Worm (Caenorhabditis elegans) whole organism, L1 larva: ENCODE results near the gene srg-17.

Experiments
- C16A3.4 ChIP-seq: fragments of 150-350 bp; optimal IDR thresholded peaks from 2 replicates; lab custom pipeline; 2014; ENCODE audit warnings: missing biosample characterization, missing genetic modification characterization
- C34B4.2 ChIP-seq: sonication (generic microtip); optimal IDR thresholded peaks from 2 replicates; lab custom pipeline; 2017; ENCODE audit warnings: mild to moderate bottlenecking, missing genetic modification characterization, missing compliant biosample characterization
- F16B12.6 ChIP-seq: fragments of 150-350 bp; optimal IDR thresholded peaks from 2 replicates; lab custom pipeline; 2014; ENCODE audit warnings: missing biosample characterization, missing genetic modification characterization
- aha-1 ChIP-seq: fragments of 150-350 bp; optimal IDR thresholded peaks from 2 replicates; lab custom pipeline; 2014; ENCODE audit warnings: missing biosample characterization, missing genetic modification characterization
- blmp-1 ChIP-seq: fragments of 150-350 bp; optimal IDR thresholded peaks from 2 replicates; lab custom pipeline; 2014; ENCODE audit warnings: missing biosample characterization, missing genetic modification characterization
- ceh-63 ChIP-seq: fragments of 200-800 bp; sonication (Bioruptor generic); optimal IDR thresholded peaks from 2 replicates; lab custom pipeline; 2018; ENCODE audit warnings: mild to moderate bottlenecking, missing genetic modification characterization, missing compliant biosample characterization
- ceh-88 ChIP-seq: fragments of 200-800 bp; sonication (Bioruptor generic); IDR thresholded peaks from 2 replicates; pipeline ENCODE4 v1.3.6; 2022; ENCODE audit warnings: missing genetic modification characterization, missing compliant biosample characterization
- ces-1 ChIP-seq: fragments of 150-350 bp; optimal IDR thresholded peaks from 2 replicates; lab custom pipeline; 2014; ENCODE audit warnings: missing biosample characterization, missing genetic modification reagents, missing genetic modification characterization
- efl-1 ChIP-seq, 4 experiments: fragments of 150-350 bp; optimal IDR thresholded peaks in 3 of 4; peaks in 1 of 4; 1 replicate in 1 of 4; 2 replicates in 3 of 4; lab custom pipeline; 2014; ENCODE audit warnings: missing biosample characterization in 2 of 4, missing genetic modification characterization in 2 of 4, missing genetic modification reagents in 2 of 4
- egl-13 ChIP-seq: sonication (generic microtip); optimal IDR thresholded peaks from 2 replicates; lab custom pipeline; 2016; ENCODE audit warnings: missing genotype, missing genetic modification reagents, missing genetic modification characterization, missing compliant biosample characterization
- egl-27 ChIP-seq, 2 experiments: fragments of 150-350 bp in 1 of 2; sonication (generic microtip); optimal IDR thresholded peaks; 3 replicates each; lab custom pipeline; 2017 to 2018; ENCODE audit warnings: missing biosample characterization in 2 of 2, missing genetic modification characterization in 2 of 2, missing genetic modification reagents in 2 of 2
- elt-3 ChIP-seq, 6 experiments: fragments of 150-350 bp in 1 of 6; sonication (generic microtip); optimal IDR thresholded peaks; 2 replicates each; lab custom pipeline; 2017 to 2018; ENCODE audit warnings: missing biosample characterization in 6 of 6, missing genetic modification characterization in 6 of 6, inconsistent platforms in 1 of 6
- ets-5 ChIP-seq: fragments of 200-800 bp; sonication (Bioruptor generic); IDR thresholded peaks from 2 replicates; pipeline ENCODE4 v1.3.6; 2022; ENCODE audit warnings: missing genetic modification characterization, missing compliant biosample characterization
- fkh-10 ChIP-seq: sonication (generic microtip); optimal IDR thresholded peaks from 2 replicates; lab custom pipeline; 2017; ENCODE audit warnings: missing biosample characterization, missing genetic modification reagents, missing genetic modification characterization
- fkh-4 ChIP-seq: sonication (generic microtip); optimal IDR thresholded peaks from 2 replicates; lab custom pipeline; 2016; ENCODE audit warnings: missing compliant biosample characterization, missing genetic modification characterization, borderline replicate concordance
- fkh-8 ChIP-seq: sonication (generic microtip); optimal IDR thresholded peaks from 2 replicates; lab custom pipeline; 2016; ENCODE audit warnings: mild to moderate bottlenecking, missing genetic modification characterization, missing compliant biosample characterization
- fos-1 ChIP-seq: fragments of 150-350 bp; optimal IDR thresholded peaks from 2 replicates; lab custom pipeline; 2014; ENCODE audit warnings: missing biosample characterization, missing genetic modification characterization
- hpl-2 ChIP-seq: fragments of 150-350 bp; optimal IDR thresholded peaks from 2 replicates; lab custom pipeline; 2014; ENCODE audit warnings: missing biosample characterization, missing genetic modification reagents, missing genetic modification characterization
- irx-1 ChIP-seq: sonication (generic microtip); optimal IDR thresholded peaks from 2 replicates; lab custom pipeline; 2016; ENCODE audit warnings: missing genetic modification characterization, missing compliant biosample characterization
- lin-35 ChIP-seq, 2 experiments: fragments of 150-350 bp; optimal IDR thresholded peaks; 2 replicates each; lab custom pipeline; 2014; ENCODE audit warnings: missing biosample characterization in 2 of 2, missing genetic modification characterization in 2 of 2, missing genetic modification reagents in 2 of 2
- lin-39 ChIP-seq: fragments of 150-350 bp; optimal IDR thresholded peaks from 2 replicates; lab custom pipeline; 2014; ENCODE audit warnings: missing biosample characterization, missing genetic modification reagents, missing genetic modification characterization
- mab-9 ChIP-seq: fragments of 200-800 bp; sonication (Bioruptor generic); IDR thresholded peaks from 2 replicates; pipeline ENCODE4 v1.3.6; 2022; ENCODE audit warnings: missing genetic modification reagents, missing genetic modification characterization, missing compliant biosample characterization
- nhr-237 ChIP-seq: fragments of 150-350 bp; optimal IDR thresholded peaks from 2 replicates; lab custom pipeline; 2014; ENCODE audit warnings: missing biosample characterization, missing genetic modification characterization
- nhr-28 ChIP-seq: fragments of 150-350 bp; optimal IDR thresholded peaks from 2 replicates; lab custom pipeline; 2014; ENCODE audit warnings: missing biosample characterization, missing genetic modification characterization
- nhr-47 ChIP-seq: sonication (generic microtip); optimal IDR thresholded peaks from 2 replicates; lab custom pipeline; 2016; ENCODE audit warnings: mild to moderate bottlenecking, missing genetic modification characterization, moderate library complexity, missing compliant biosample characterization
- nhr-76 ChIP-seq: sonication (generic microtip); optimal IDR thresholded peaks from 2 replicates; lab custom pipeline; 2017; ENCODE audit warnings: missing biosample characterization, missing genetic modification characterization
- nhr-85 ChIP-seq: sonication (generic microtip); peaks from one replicate; lab custom pipeline; 2016; ENCODE audit warnings: missing genetic modification characterization, inconsistent platforms, missing compliant biosample characterization
- nhr-90 ChIP-seq: sonication (generic microtip); optimal IDR thresholded peaks from 2 replicates; lab custom pipeline; 2016; ENCODE audit warnings: mild to moderate bottlenecking, missing genetic modification characterization, missing compliant biosample characterization; ENCODE audit not compliant: poor library complexity
- pag-3 ChIP-seq: sonication (generic microtip); optimal IDR thresholded peaks from 2 replicates; lab custom pipeline; 2017; ENCODE audit warnings: missing genetic modification characterization, mild to moderate bottlenecking, missing compliant biosample characterization, antibody characterized with exemption, borderline replicate concordance; ENCODE audit not compliant: insufficient read depth
- pqm-1 ChIP-seq: sonication (generic microtip); optimal IDR thresholded peaks from 3 replicates; lab custom pipeline; 2017; ENCODE audit warnings: missing biosample characterization, missing genetic modification characterization
- rnt-1 ChIP-seq: sonication (generic microtip); optimal IDR thresholded peaks from 2 replicates; lab custom pipeline; 2016; ENCODE audit warnings: mild to moderate bottlenecking, missing genetic modification characterization, moderate library complexity, missing compliant biosample characterization
- skn-1 ChIP-seq: fragments of 150-350 bp; optimal IDR thresholded peaks from 2 replicates; lab custom pipeline; 2014; ENCODE audit warnings: missing biosample characterization, missing genetic modification characterization
- snu-23 ChIP-seq: sonication (generic microtip); optimal IDR thresholded peaks from 2 replicates; lab custom pipeline; 2016; ENCODE audit warnings: missing genetic modification characterization, missing compliant biosample characterization
- tlp-1 ChIP-seq: fragments of 150-350 bp; optimal IDR thresholded peaks from 2 replicates; lab custom pipeline; 2014; ENCODE audit warnings: missing biosample characterization, missing genetic modification characterization
- unc-30 ChIP-seq: sonication (generic microtip); optimal IDR thresholded peaks from 2 replicates; lab custom pipeline; 2017; ENCODE audit warnings: missing biosample characterization, missing genetic modification characterization
- unc-86 ChIP-seq: sonication (generic microtip); optimal IDR thresholded peaks from 2 replicates; lab custom pipeline; 2016; ENCODE audit warnings: missing genetic modification characterization, missing compliant biosample characterization
- vab-15 ChIP-seq: sonication (generic microtip); optimal IDR thresholded peaks from 2 replicates; lab custom pipeline; 2017; ENCODE audit warnings: missing genotype, mild to moderate bottlenecking, missing genetic modification characterization, missing compliant biosample characterization
- xbp-1 ChIP-seq: sonication (generic microtip); optimal IDR thresholded peaks from 2 replicates; lab custom pipeline; 2016; ENCODE audit warnings: missing genetic modification characterization, missing compliant biosample characterization
- zag-1 ChIP-seq: fragments of 150-350 bp; optimal IDR thresholded peaks from 2 replicates; lab custom pipeline; 2014; ENCODE audit warnings: missing biosample characterization, missing genetic modification characterization
- zip-4 ChIP-seq: fragments of 200-800 bp; sonication (Bioruptor generic); optimal IDR thresholded peaks from 2 replicates; lab custom pipeline; 2018; ENCODE audit warnings: mild to moderate bottlenecking, missing genetic modification characterization, moderate library complexity, missing compliant biosample characterization
- ztf-11 ChIP-seq, 2 experiments: sonication (generic microtip); optimal IDR thresholded peaks; 2 replicates each; lab custom pipeline; 2016 to 2017; ENCODE audit warnings: missing genetic modification characterization in 2 of 2, missing biosample characterization in 1 of 2, missing compliant biosample characterization in 1 of 2
- ztf-4 ChIP-seq: fragments of 150-350 bp; optimal IDR thresholded peaks from 2 replicates; lab custom pipeline; 2014; ENCODE audit warnings: missing biosample characterization, missing genetic modification characterization

The srg-17 gene

DNA sequence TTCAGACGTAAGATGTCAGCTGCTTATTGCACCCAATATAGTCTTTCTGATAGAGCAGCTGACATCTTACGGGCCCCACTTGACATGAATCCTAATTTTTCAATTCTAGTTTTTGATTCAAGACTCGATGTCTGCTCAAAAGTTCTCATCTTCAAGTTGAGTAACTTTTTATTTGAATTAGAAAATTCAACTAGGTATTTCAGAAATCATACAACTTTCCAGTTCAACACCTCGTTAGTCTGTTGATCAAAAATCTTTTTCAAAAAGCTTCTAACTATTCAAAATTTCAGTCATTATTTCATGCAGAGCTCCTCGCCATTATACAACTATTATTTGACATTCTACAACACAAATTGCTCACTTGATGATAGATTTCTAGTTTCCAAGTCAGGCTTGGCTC is 38.4 kb downstream of the srg-17 start, which contains the start of gene srh-73:
Gene srh-73, plus strand, starts transcription at position 301 of the 400 bp plus-strand sequence.
- TF ChIP-seq efl-1 (optimal IDR thresholded peaks at IDR 0.05; lab: Kevin White, UChicago) (no peak), efl-1 (GFP tag; optimal IDR thresholded peaks at IDR 0.05 in 1 of 2; lab: Kevin White, UChicago) (no peak), C34B4.2 (tag; lab: Kevin White, UChicago) (no peak), nhr-28 (tag; lab: Kevin White, UChicago) (no peak), fkh-8 (no peak), aha-1 (tag; lab: Kevin White, UChicago) (no peak)

DNA sequence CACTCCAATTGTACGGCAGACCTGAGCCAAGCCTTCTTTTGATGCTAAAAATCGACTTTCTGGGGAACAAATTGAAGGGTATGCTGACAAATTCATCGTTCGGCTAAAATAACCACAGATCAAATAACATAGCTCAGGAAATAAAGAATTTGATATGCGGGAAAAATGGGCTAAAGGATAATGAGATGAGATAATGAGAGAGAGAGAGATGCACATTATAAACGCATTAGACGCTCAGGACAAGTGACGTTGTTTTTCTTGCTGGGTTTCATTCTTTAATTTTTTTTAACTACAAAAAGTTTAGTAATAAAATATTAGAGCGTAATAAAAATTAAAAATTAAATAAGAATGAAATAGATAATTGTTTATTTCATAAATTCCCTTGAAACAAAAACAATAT is 41.1 kb downstream of the srg-17 start, which contains the start of gene srh-69:
Gene srh-69, minus strand, starts transcription at position 101 of the 400 bp plus-strand sequence.
- TF ChIP-seq lin-35 (GFP tag; optimal IDR thresholded peaks at IDR 0.05; lab: Kevin White, UChicago) (no peak), skn-1 (tag; lab: Kevin White, UChicago) (no peak), unc-30 (tag; lab: Kevin White, UChicago) (no peak), C16A3.4 (tag; lab: Kevin White, UChicago) (no peak), hpl-2 (GFP tag; lab: Kevin White, UChicago) (no peak), blmp-1 (tag; lab: Kevin White, UChicago) (no peak), ceh-88 (no peak), egl-27 (tag; optimal IDR thresholded peaks at IDR 0.05; lab: Kevin White, UChicago) (no peak), zip-4 (GFP tag; lab: Kevin White, UChicago) (no peak), fos-1 (tag; lab: Kevin White, UChicago) (no peak), ces-1 (GFP tag; lab: Kevin White, UChicago) (no peak), lin-39 (no peak), ceh-63 (no peak), unc-86 (tag; lab: Kevin White, UChicago) (no peak), pqm-1 (tag; lab: Kevin White, UChicago) (no peak), irx-1 (tag; lab: Kevin White, UChicago) (no peak), nhr-85 (no peak), aha-1 (tag; lab: Kevin White, UChicago) (no peak), F16B12.6 (tag; lab: Kevin White, UChicago) (no peak), xbp-1 (tag; lab: Kevin White, UChicago) (no peak)

DNA sequence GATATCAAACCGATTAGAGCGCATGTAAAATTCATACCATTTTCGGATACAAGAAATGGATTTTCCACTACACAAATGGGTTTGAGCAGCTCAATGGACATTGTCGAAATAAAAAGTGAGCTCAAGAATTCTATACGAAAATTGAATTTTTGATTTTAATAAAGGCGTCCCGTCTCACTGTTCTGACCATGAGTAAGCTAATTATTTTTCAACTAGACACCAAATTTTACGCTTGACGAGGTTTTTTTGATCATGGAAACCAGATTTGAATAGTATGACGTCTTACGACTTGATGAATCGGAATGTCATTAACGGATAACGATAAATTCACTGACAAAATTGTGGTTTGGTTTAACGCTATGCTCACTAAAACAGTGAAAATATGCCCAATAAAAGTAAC is 42.8 kb downstream of the srg-17 start, which contains the start of gene srh-61:
Gene srh-61, minus strand, starts transcription at position 101 of the 400 bp plus-strand sequence.
- TF ChIP-seq lin-35 (GFP tag; optimal IDR thresholded peaks at IDR 0.05; lab: Kevin White, UChicago) (no peak), fkh-4 (no peak)

DNA sequence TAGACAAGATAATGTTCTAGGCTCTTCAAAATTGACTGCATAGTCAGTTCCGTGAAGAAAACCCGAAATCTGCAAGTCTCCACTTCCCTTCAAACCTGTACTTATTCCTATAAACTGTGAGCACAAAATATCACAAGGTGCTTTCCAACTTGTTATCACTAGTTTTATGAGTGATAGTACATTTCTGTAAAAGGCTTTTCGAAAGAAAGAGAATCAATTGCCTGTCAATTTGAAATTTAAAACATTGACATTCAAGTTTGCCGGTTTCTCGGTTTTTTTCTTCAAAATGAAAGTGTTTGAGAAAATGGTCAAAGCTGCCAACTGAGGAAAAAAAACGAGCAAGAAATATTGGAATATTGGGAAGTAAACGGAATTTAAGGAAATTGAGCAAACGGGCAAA is 44.5 kb downstream of the srg-17 start:
- TF ChIP-seq elt-3 (tag; optimal IDR thresholded peaks at IDR 0.05; lab: Kevin White, UChicago), result no peak
- TF ChIP-seq ztf-4 (tag; lab: Kevin White, UChicago), result no peak
- no peak for TF ChIP-seq nhr-90 (tag; lab: Kevin White, UChicago)
- TF ChIP-seq rnt-1, result no peak
- TF ChIP-seq fkh-10 (GFP tag; lab: Kevin White, UChicago), result no peak
- TF ChIP-seq unc-86 (tag; lab: Kevin White, UChicago), result no peak
- TF ChIP-seq mab-9 (GFP tag; lab: Robert Waterston, UW), result no peak
- no peak for TF ChIP-seq egl-13 (tag; lab: Kevin White, UChicago)
- no peak for TF ChIP-seq nhr-47 (tag; lab: Kevin White, UChicago)
- no peak for TF ChIP-seq aha-1 (tag; lab: Kevin White, UChicago)

DNA sequence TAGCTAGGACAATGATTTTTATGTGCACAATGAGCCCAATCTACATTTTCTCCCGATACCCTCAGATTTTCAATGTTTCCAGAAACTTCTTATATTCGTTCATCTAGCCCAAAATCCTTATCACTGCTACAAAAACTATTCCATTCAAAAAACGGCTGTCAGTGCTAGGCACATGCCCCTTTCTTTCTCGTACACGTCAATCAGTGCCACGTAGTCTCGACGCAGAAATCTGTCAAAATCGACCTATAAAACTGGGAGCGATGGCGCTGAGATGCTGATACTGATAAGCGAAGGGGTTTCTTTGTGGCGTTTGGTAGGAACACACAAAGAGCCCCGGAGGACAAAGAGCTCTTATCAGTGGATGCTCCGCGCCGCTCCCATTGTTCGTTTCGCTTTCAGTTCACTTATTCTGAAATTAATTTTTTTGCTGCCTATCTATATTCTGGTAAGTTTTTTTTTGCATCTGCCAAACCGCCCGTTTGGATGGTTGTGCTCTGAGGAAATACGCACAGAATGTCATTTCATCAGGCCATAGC is 45.4 kb downstream of the srg-17 start, which contains the start of gene srh-70:
Gene srh-70, minus strand, starts transcription at position 51 of the 536 bp plus-strand sequence.
- TF ChIP-seq fkh-4 (no peak), blmp-1 (tag; lab: Kevin White, UChicago) (no peak), nhr-76 (tag; lab: Kevin White, UChicago) (no peak), skn-1 (tag; lab: Kevin White, UChicago) (no peak), pqm-1 (tag; lab: Kevin White, UChicago) (no peak), pag-3 (tag; lab: Kevin White, UChicago) (no peak), tlp-1 (tag; lab: Kevin White, UChicago) (no peak), hpl-2 (GFP tag; lab: Kevin White, UChicago) (no peak), ces-1 (GFP tag; lab: Kevin White, UChicago) (no peak), zag-1 (tag; lab: Kevin White, UChicago) (no peak), ets-5 (GFP tag; lab: Robert Waterston, UW) (no peak), snu-23 (no peak), elt-3 (tag; optimal IDR thresholded peaks at IDR 0.05; lab: Kevin White, UChicago) (no peak), nhr-237 (no peak), vab-15 (tag; lab: Kevin White, UChicago) (no peak), ztf-11 (tag; optimal IDR thresholded peaks at IDR 0.05; lab: Kevin White, UChicago) (no peak), rnt-1 (no peak), egl-13 (tag; lab: Kevin White, UChicago) (no peak)
